Worm (Caenorhabditis elegans): ENCODE results near the gene R09D1.13.

DNA sequence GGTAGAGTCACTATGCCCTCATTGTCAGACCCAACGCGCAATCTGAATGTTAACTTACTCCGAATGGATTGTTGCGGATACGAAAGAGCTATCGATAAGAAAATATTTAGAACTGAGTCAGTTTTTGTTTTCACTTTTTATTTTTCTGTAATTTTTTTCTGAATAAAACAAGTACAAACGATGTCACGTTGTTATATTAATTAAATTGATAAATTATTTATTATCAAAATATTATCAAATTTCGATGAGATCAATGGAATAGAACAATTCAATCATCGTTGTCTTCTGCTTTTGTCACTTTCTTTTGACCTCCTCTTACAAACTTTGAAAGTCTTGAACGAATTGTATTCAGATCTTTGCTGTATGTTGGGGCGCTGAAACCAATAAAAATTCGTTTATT is 38.2 kb downstream of the R09D1.13 start, which contains the start of gene mpz-6:
- TF ChIP-seq egl-27 (tag; optimal IDR thresholded peaks at IDR 0.05): no peak
- TF ChIP-seq ztf-1 (GFP tag; conservative IDR thresholded peaks at IDR 0.05): no peak
- no peak for TF ChIP-seq nhr-77 (tag; optimal IDR thresholded peaks at IDR 0.05)
- TF ChIP-seq unc-39 (tag; optimal IDR thresholded peaks at IDR 0.05): no peak
- no peak for TF ChIP-seq ZK546.5 (tag; optimal IDR thresholded peaks at IDR 0.05)
- TF ChIP-seq elt-3 (tag; optimal IDR thresholded peaks at IDR 0.05): no peak
- no peak for TF ChIP-seq dmd-4 (tag; optimal IDR thresholded peaks at IDR 0.05)
- no peak for TF ChIP-seq ceh-16 (tag; optimal IDR thresholded peaks at IDR 0.05)

Data from whole organism, L2 larva.